Worm (Caenorhabditis elegans) whole organism, L4 larva: ENCODE results near the gene rbg-1.

Experiments used
- F26F4.8 ChIP-seq: fragments of 200-800 bp; sonication (Bioruptor generic); conservative IDR thresholded peaks from 2 replicates; pipeline ENCODE4 v1.3.6; 2022; ENCODE audit warnings: missing genetic modification characterization, missing compliant biosample characterization
- F37D6.2 ChIP-seq: sonication (generic microtip); optimal IDR thresholded peaks from 2 replicates; lab custom pipeline; 2016; ENCODE audit warnings: mild to moderate bottlenecking, missing genetic modification characterization, missing compliant biosample characterization
- T20F7.1 ChIP-seq: fragments of 200-800 bp; sonication (Bioruptor generic); optimal IDR thresholded peaks from 2 replicates; lab custom pipeline; 2018; ENCODE audit warnings: mild to moderate bottlenecking, missing genetic modification characterization, missing compliant biosample characterization
- Y105C5A.15 ChIP-seq: fragments of 200-800 bp; sonication (Bioruptor generic); IDR thresholded peaks from 2 replicates; pipeline ENCODE4 v1.3.6; 2022; ENCODE audit warnings: missing genetic modification characterization, missing compliant biosample characterization
- Y48G9A.11 ChIP-seq: fragments of 200-800 bp; sonication (Bioruptor generic); IDR thresholded peaks from 2 replicates; pipeline ENCODE4 v1.3.6; 2022; ENCODE audit warnings: missing genetic modification reagents, missing genetic modification characterization, missing compliant biosample characterization
- ZK546.5 ChIP-seq, 2 experiments: sonication (generic microtip); optimal IDR thresholded peaks; 2 replicates each; lab custom pipeline; 2017; ENCODE audit warnings: missing biosample characterization in 2 of 2, missing genetic modification characterization in 2 of 2
- attf-4 ChIP-seq: sonication (generic microtip); optimal IDR thresholded peaks from 3 replicates; lab custom pipeline; 2017; ENCODE audit warnings: missing biosample characterization, missing genetic modification characterization
- ceh-44 ChIP-seq: fragments of 200-800 bp; sonication (Bioruptor generic); IDR thresholded peaks from 2 replicates; pipeline ENCODE4 v1.3.6; 2022; ENCODE audit warnings: missing genetic modification reagents, missing genetic modification characterization, missing compliant biosample characterization
- ceh-62 ChIP-seq: sonication (generic microtip); optimal IDR thresholded peaks from 2 replicates; lab custom pipeline; 2017; ENCODE audit warnings: missing biosample characterization, missing genetic modification characterization
- cey-2 ChIP-seq: sonication (generic microtip); optimal IDR thresholded peaks from 3 replicates; lab custom pipeline; 2017; ENCODE audit warnings: missing genetic modification characterization, mild to moderate bottlenecking, missing compliant biosample characterization, antibody characterized with exemption, borderline replicate concordance; ENCODE audit not compliant: insufficient read depth
- dmd-6 ChIP-seq: fragments of 200-800 bp; sonication (Bioruptor generic); IDR thresholded peaks from 2 replicates; pipeline ENCODE4 v1.3.6; 2022; ENCODE audit warnings: missing genetic modification reagents, missing genetic modification characterization, missing compliant biosample characterization
- dmd-9 ChIP-seq: fragments of 200-800 bp; sonication (Bioruptor generic); IDR thresholded peaks from 2 replicates; pipeline ENCODE4 v1.3.6; 2022; ENCODE audit warnings: missing genetic modification reagents, missing genetic modification characterization, missing compliant biosample characterization
- duxl-1 ChIP-seq: sonication (generic microtip); optimal IDR thresholded peaks from 2 replicates; lab custom pipeline; 2016; ENCODE audit warnings: mild to moderate bottlenecking, missing genetic modification characterization, moderate library complexity, missing compliant biosample characterization; ENCODE audit not compliant: poor library complexity
- hif-1 ChIP-seq, 2 experiments: sonication (generic microtip); optimal IDR thresholded peaks; 2 replicates each; lab custom pipeline; 2016 to 2017; ENCODE audit warnings: missing compliant biosample characterization in 2 of 2, missing genetic modification characterization in 2 of 2, missing genetic modification reagents in 2 of 2, missing genotype in 2 of 2, mild to moderate bottlenecking in 1 of 2
- hlh-30 ChIP-seq: sonication (generic microtip); optimal IDR thresholded peaks from 2 replicates; lab custom pipeline; 2017; ENCODE audit warnings: antibody characterized with exemption, mild to moderate bottlenecking, missing genetic modification characterization, missing compliant biosample characterization; ENCODE audit not compliant: insufficient read depth
- hmg-1.1 ChIP-seq: fragments of 200-800 bp; sonication (Bioruptor generic); IDR thresholded peaks from 2 replicates; pipeline ENCODE4 v1.3.6; 2022; ENCODE audit warnings: missing genetic modification reagents, missing genetic modification characterization, missing compliant biosample characterization
- lim-7 ChIP-seq: fragments of 200-800 bp; sonication (Bioruptor generic); IDR thresholded peaks from 2 replicates; pipeline ENCODE4 v1.3.6; 2022; ENCODE audit warnings: missing genetic modification characterization, missing compliant biosample characterization
- lin-15B ChIP-seq: fragments of 150-350 bp; sonication (generic microtip); optimal IDR thresholded peaks from 3 replicates; lab custom pipeline; 2014; ENCODE audit warnings: missing biosample characterization, missing genetic modification characterization
- lin-38 ChIP-seq: fragments of 200-800 bp; sonication (Bioruptor generic); IDR thresholded peaks from 2 replicates; pipeline ENCODE4 v1.3.6; 2022; ENCODE audit warnings: missing genetic modification reagents, missing genetic modification characterization, missing compliant biosample characterization
- lin-39 ChIP-seq: fragments of 150-350 bp; optimal IDR thresholded peaks from 2 replicates; lab custom pipeline; 2014; ENCODE audit warnings: missing biosample characterization, missing genetic modification reagents, missing genetic modification characterization
- lsy-2 ChIP-seq, 2 experiments: fragments of 150-350 bp in 1 of 2; sonication (generic microtip) in 1 of 2; optimal IDR thresholded peaks; 2 replicates each; lab custom pipeline; 2014 to 2017; ENCODE audit warnings: missing biosample characterization in 2 of 2, missing genetic modification characterization in 2 of 2
- mep-1 ChIP-seq: fragments of 150-350 bp; sonication (generic microtip); optimal IDR thresholded peaks from 3 replicates; lab custom pipeline; 2014; ENCODE audit warnings: missing biosample characterization, missing genetic modification characterization
- mes-2 ChIP-seq: sonication (generic microtip); optimal IDR thresholded peaks from 2 replicates; lab custom pipeline; 2016; ENCODE audit warnings: missing genotype, mild to moderate bottlenecking, missing genetic modification characterization, missing compliant biosample characterization; ENCODE audit not compliant: poor library complexity, severe bottlenecking
- nhr-111 ChIP-seq: fragments of 200-800 bp; sonication (Bioruptor generic); optimal IDR thresholded peaks from 2 replicates; lab custom pipeline; 2018; ENCODE audit warnings: mild to moderate bottlenecking, missing genetic modification characterization, missing compliant biosample characterization
- nhr-42 ChIP-seq: fragments of 200-800 bp; sonication (Bioruptor generic); IDR thresholded peaks from 2 replicates; pipeline ENCODE4 v1.3.6; 2022; ENCODE audit warnings: missing genetic modification characterization, missing compliant biosample characterization
- nhr-6 ChIP-seq: fragments of 150-350 bp; optimal IDR thresholded peaks from 2 replicates; lab custom pipeline; 2014; ENCODE audit warnings: missing biosample characterization, missing genetic modification characterization
- php-3 ChIP-seq: fragments of 200-800 bp; sonication (Bioruptor generic); IDR thresholded peaks from 2 replicates; pipeline ENCODE4 v1.3.6; 2022; ENCODE audit warnings: missing genetic modification reagents, missing genetic modification characterization, missing compliant biosample characterization
- pqm-1 ChIP-seq: sonication (generic microtip); optimal IDR thresholded peaks from 2 replicates; lab custom pipeline; 2017; ENCODE audit warnings: missing biosample characterization, missing genetic modification characterization
- snpc-4 ChIP-seq: fragments of 150-350 bp; optimal IDR thresholded peaks from 2 replicates; lab custom pipeline; 2014; ENCODE audit warnings: missing biosample characterization, missing genetic modification characterization
- tra-1 ChIP-seq: fragments of 200-800 bp; sonication (Bioruptor generic); IDR thresholded peaks from 2 replicates; pipeline ENCODE4 v1.3.6; 2022; ENCODE audit warnings: missing genetic modification reagents, missing genetic modification characterization, missing compliant biosample characterization
- unc-62 ChIP-seq, 3 experiments: fragments of 150-350 bp in 1 of 3; sonication (generic microtip); optimal IDR thresholded peaks in 2 of 3; peaks in 1 of 3; 1 replicate in 1 of 3; 2 replicates in 2 of 3; lab custom pipeline; 2014 to 2017; ENCODE audit warnings: missing biosample characterization in 3 of 3, missing genetic modification characterization in 3 of 3, missing genetic modification reagents in 3 of 3, missing genotype in 1 of 3
- vab-7 ChIP-seq: fragments of 200-800 bp; sonication (Bioruptor generic); IDR thresholded peaks from 2 replicates; pipeline ENCODE4 v1.3.6; 2022; ENCODE audit warnings: missing genetic modification reagents, missing genetic modification characterization, missing compliant biosample characterization

Gene rbg-1

DNA sequence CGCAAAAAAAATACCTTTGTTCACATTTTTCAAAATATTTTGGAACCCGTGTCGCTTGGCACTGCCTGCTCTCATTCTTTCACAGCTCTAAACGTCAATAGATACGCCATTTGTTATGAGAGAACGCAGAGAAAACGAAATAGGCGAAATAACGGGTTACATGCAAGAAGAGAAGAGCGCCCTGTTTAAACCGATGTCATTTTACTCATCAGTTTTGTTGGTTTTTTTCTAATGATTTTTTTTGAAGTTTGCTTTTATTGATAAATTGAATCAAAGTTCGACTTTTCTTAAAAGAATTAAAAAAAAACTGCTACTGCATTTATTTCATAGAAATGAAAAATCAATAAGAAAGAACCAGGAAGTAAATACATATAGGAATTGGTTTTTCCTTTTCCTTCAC, 4.6 kb upstream of the rbg-1 start (continued):
- TF ChIP-seq hif-1 (tag; optimal IDR thresholded peaks at IDR 0.05; lab: Kevin White, UChicago) = no peak
- no peak for TF ChIP-seq vab-7

DNA sequence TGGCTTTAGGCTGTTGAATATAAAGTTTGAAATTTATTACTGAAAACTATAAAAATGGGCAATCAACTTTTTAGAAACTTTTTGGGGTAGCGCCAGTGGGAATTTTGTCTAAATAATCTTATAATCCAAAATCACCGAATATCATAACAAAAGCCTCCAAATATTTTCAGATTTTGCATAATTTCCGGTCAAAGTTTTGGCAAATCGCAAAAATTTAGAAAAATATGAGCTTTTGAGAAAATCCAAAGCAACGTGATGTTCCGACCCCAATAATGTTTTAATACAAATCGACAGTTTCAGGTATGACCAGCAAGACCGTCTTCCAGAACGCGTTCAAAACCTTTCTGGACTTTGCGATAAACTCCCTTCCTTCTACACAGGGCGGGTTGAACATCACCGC, 3.9 kb upstream of the rbg-1 start, which contains the start of gene emre-1:
TSS of gene emre-1 (plus strand) at position 301 of the 400 bp plus-strand sequence.
- TF ChIP-seq mes-2 (tag; lab: Kevin White, UChicago) (no peak), ceh-62 (tag; lab: Kevin White, UChicago) (no peak), lsy-2 (tag; optimal IDR thresholded peaks at IDR 0.05; lab: Kevin White, UChicago) (no peak), tra-1 (GFP tag; lab: Robert Waterston, UW) (no peak), snpc-4 (tag; lab: Kevin White, UChicago) (no peak), nhr-6 (tag; lab: Kevin White, UChicago) (no peak), dmd-9 (GFP tag; lab: Robert Waterston, UW) (no peak), ZK546.5 (tag; optimal IDR thresholded peaks at IDR 0.05; lab: Kevin White, UChicago) (no peak), ceh-44 (GFP tag; lab: Robert Waterston, UW) (no peak), F26F4.8 (GFP tag; lab: Robert Waterston, UW) (no peak)

DNA sequence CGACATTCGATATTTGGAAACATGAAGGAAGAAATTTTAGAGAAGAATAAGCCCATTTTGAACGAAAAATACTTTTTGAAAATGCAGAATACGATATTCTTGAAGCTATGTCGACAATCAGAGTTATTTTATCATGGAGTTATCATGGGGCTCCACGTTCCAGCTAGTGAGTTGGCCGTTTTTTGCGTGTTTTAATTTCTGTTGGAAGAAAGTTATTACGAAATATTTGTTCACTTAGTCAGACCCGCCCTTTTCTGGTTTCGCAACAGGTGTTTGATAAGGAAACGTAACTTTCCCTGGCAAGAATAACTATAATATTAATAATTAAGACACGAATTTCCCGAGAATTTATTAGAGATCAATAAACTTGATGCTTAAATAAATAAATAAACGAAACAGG, 1.7 kb upstream of the rbg-1 start:
- TF ChIP-seq dmd-6 (GFP tag; lab: Robert Waterston, UW) (peak; percentile 55), php-3 (0 out of 2 replicates have a peak, but pooled peaks have one; percentile 38), T20F7.1 (GFP tag; lab: Kevin White, UChicago) (peak; percentile 2), lin-38 (GFP tag; lab: Robert Waterston, UW) (peak; percentile 55), pqm-1 (tag; lab: Kevin White, UChicago) (peak; percentile 30)

DNA sequence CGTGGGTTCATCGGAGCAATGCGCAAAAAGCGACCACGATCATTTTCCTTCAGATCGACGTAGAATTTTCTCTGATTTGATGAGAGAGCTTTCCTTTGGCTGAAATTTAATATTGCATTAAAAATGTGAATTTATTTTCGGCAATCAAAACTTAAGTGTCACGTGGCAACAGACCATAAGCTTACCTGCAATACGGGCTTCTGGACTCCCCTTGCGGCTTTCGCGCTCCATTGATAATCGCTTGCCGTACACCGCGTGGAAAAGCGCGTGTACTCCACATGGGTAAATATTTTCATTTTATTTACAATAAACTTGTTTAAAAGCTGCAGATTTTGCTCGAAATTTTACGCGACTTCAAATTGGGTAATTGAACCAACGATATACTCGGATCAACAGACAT, 808 bp upstream of the rbg-1 start, which contains the start of gene plp-2:
TSS of gene plp-2 (minus strand) at position 280 of the 400 bp plus-strand sequence.
- TF ChIP-seq unc-62 (GFP tag; optimal IDR thresholded peaks at IDR 0.05 in 1 of 2; lab: Kevin White, UChicago) (peak in 1 of 2 experiments; percentile 79), unc-62 (tag; optimal IDR thresholded peaks at IDR 0.05; lab: Kevin White, UChicago) (no peak), lin-38 (GFP tag; lab: Robert Waterston, UW) (peak; percentile 62), duxl-1 (tag; lab: Kevin White, UChicago) (no peak), hlh-30 (peak; percentile 37), cey-2 (no peak), Y48G9A.11 (GFP tag; lab: Robert Waterston, UW) (no peak)

DNA sequence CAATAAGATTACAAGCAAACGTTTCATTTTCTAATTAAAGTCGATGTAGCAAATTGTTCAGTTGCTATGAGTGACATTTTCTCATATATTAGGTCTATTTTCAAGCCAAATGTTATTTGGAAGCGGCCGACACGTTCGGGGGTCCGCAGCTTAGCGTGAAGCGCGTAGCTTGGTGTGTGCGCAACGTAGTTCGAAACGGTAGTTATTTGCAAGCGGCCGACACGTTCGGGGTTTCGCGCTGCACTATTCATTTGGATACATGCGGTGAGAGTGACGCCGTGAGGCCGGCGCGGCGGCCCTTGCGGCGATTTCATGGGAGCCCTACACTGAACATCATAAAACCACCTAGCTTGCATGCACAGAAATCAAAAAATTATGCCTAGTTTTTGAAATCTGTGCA, 4.8 kb downstream of the rbg-1 start:
- TF ChIP-seq mep-1 (tag; lab: Kevin White, UChicago) (no peak), nhr-111 (GFP tag; lab: Kevin White, UChicago) (no peak), Y105C5A.15 (GFP tag; lab: Robert Waterston, UW) (no peak)

DNA sequence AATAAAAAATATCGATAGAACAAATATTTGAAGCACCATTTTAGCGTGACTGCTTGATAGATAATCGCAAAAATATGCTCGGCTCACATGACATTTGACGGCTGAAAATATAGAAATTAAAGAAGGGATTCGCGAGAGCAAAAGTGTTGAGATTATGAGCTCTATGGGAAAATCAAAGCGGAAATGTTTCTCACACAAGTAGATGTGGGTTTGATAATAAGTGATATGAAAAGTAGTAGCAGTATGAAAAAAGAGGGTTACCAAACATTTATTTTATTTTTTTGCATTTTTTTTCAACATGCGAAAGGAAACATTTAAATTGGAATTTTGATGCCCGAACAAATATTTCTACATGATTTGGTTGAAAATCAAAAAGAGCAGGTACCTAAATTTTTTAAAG, 7.9 kb downstream of the rbg-1 start, which contains the start of gene iglr-1:
TSS of gene iglr-1 (minus strand) at position 101 of the 400 bp plus-strand sequence.
- no peak for TF ChIP-seq lin-39 (tag; lab: Kevin White, UChicago)
- TF ChIP-seq lim-7 = no peak
- no peak for TF ChIP-seq attf-4
- no peak for TF ChIP-seq lin-15B (tag; lab: Kevin White, UChicago)
- TF ChIP-seq ceh-44 (GFP tag; lab: Robert Waterston, UW) = no peak
- no peak for TF ChIP-seq snpc-4 (tag; lab: Kevin White, UChicago)
- no peak for TF ChIP-seq hmg-1.1 (GFP tag; lab: Robert Waterston, UW)
- TF ChIP-seq nhr-111 (GFP tag; lab: Kevin White, UChicago) = no peak
- no peak for TF ChIP-seq F37D6.2 (tag; lab: Kevin White, UChicago)
- no peak for TF ChIP-seq pqm-1 (tag; lab: Kevin White, UChicago)
- no peak for TF ChIP-seq nhr-42 (GFP tag; lab: Robert Waterston, UW)
